Fruit fly (Drosophila melanogaster) whole organism, embryonic: ENCODE results near the gene tw.

ENCODE experiments used
- Asciz ChIP-seq: fragments of 200-800 bp; sonication (Bioruptor generic); optimal IDR thresholded peaks from 2 replicates; lab custom pipeline; 2017; ENCODE audit warnings: missing biosample characterization, mild to moderate bottlenecking, missing genetic modification characterization, missing genetic modification reagents
- Blimp-1 ChIP-seq: fragments of 200-800 bp; sonication (Bioruptor generic); optimal IDR thresholded peaks from 3 replicates; lab custom pipeline; 2018; ENCODE audit warnings: missing biosample characterization, missing genetic modification characterization, mild to moderate bottlenecking, moderate library complexity, missing genetic modification reagents
- CG10147 ChIP-seq: fragments of 200-800 bp; sonication (Bioruptor generic); optimal IDR thresholded peaks from 2 replicates; lab custom pipeline; 2019; ENCODE audit warnings: missing biosample characterization, mild to moderate bottlenecking, missing genetic modification characterization, moderate library complexity
- CG12104 ChIP-seq: fragments of 200-800 bp; sonication (Bioruptor generic); optimal IDR thresholded peaks from 3 replicates; lab custom pipeline; 2016; ENCODE audit warnings: missing biosample characterization, missing genetic modification characterization
- CG12219 ChIP-seq: fragments of 200-800 bp; sonication (Bioruptor generic); optimal IDR thresholded peaks from 3 replicates; lab custom pipeline; 2018; ENCODE audit warnings: missing biosample characterization, mild to moderate bottlenecking, missing genetic modification characterization
- CG12659 ChIP-seq: fragments of 200-800 bp; sonication (Bioruptor generic); optimal IDR thresholded peaks from 3 replicates; lab custom pipeline; 2017; ENCODE audit warnings: mild to moderate bottlenecking, missing biosample characterization, missing genetic modification reagents, missing genetic modification characterization
- CG12744 ChIP-seq: fragments of 200-800 bp; sonication (Bioruptor generic); optimal IDR thresholded peaks from 2 replicates; lab custom pipeline; 2016; ENCODE audit warnings: missing biosample characterization, missing genetic modification characterization
- CG13424 ChIP-seq: fragments of 200-800 bp; sonication (Bioruptor generic); optimal IDR thresholded peaks from 2 replicates; lab custom pipeline; 2019; ENCODE audit warnings: missing biosample characterization, mild to moderate bottlenecking, missing genetic modification characterization, moderate library complexity
- CG14710 ChIP-seq: fragments of 200-800 bp; sonication (Bioruptor generic); optimal IDR thresholded peaks from 3 replicates; lab custom pipeline; 2019; ENCODE audit warnings: missing biosample characterization, mild to moderate bottlenecking, missing genetic modification characterization, moderate library complexity
- CG14860 ChIP-seq: fragments of 200-800 bp; sonication (Bioruptor generic); IDR thresholded peaks from 3 replicates; pipeline ENCODE4 v1.3.6; 2022; ENCODE audit warnings: missing biosample characterization, missing genetic modification characterization; ENCODE audit not compliant: partially characterized antibody
- CG16813 ChIP-seq: fragments of 200-800 bp; sonication (Bioruptor generic); IDR thresholded peaks from 3 replicates; pipeline ENCODE4 v1.3.6; 2022; ENCODE audit warnings: missing biosample characterization, missing genetic modification characterization; ENCODE audit not compliant: partially characterized antibody
- CG2120 ChIP-seq: fragments of 200-800 bp; sonication (Bioruptor generic); optimal IDR thresholded peaks from 3 replicates; lab custom pipeline; 2016; ENCODE audit warnings: missing biosample characterization, missing genetic modification characterization
- CG2712 ChIP-seq: fragments of 200-800 bp; optimal IDR thresholded peaks from 3 replicates; lab custom pipeline; 2019; ENCODE audit warnings: missing biosample characterization, mild to moderate bottlenecking, missing genetic modification characterization, moderate library complexity
- CG30403 ChIP-seq: fragments of 200-800 bp; sonication (Bioruptor generic); optimal IDR thresholded peaks from 3 replicates; lab custom pipeline; 2016; ENCODE audit warnings: missing biosample characterization, missing genetic modification characterization
- CG31224 ChIP-seq: fragments of 200-800 bp; sonication (Bioruptor generic); IDR thresholded peaks from 2 replicates; pipeline ENCODE4 v1.3.6; 2022; ENCODE audit warnings: missing biosample characterization, missing genetic modification characterization
- CG42726 ChIP-seq: fragments of 200-800 bp; sonication (Bioruptor generic); IDR thresholded peaks from 2 replicates; pipeline ENCODE4 v1.3.6; 2022; ENCODE audit warnings: missing biosample characterization, missing genetic modification characterization; ENCODE audit not compliant: partially characterized antibody
- CG4617 ChIP-seq: fragments of 200-800 bp; sonication (Bioruptor generic); optimal IDR thresholded peaks from 3 replicates; lab custom pipeline; 2016; ENCODE audit warnings: missing biosample characterization, missing genetic modification characterization, borderline replicate concordance
- CG5245 ChIP-seq: fragments of 200-800 bp; sonication (Bioruptor generic); optimal IDR thresholded peaks from 3 replicates; lab custom pipeline; 2016; ENCODE audit warnings: missing biosample characterization, missing genetic modification characterization
- Chrac-16 ChIP-seq: fragments of 200-800 bp; sonication (Bioruptor generic); optimal IDR thresholded peaks from 3 replicates; lab custom pipeline; 2016; ENCODE audit warnings: missing biosample characterization, missing genetic modification characterization
- CrebB ChIP-seq: fragments of 200-800 bp; sonication (Bioruptor generic); optimal IDR thresholded peaks from 3 replicates; lab custom pipeline; 2018; ENCODE audit warnings: missing biosample characterization, mild to moderate bottlenecking, missing genetic modification characterization
- D19A ChIP-seq: fragments of 200-800 bp; optimal IDR thresholded peaks from 3 replicates; lab custom pipeline; 2019; ENCODE audit warnings: missing biosample characterization, mild to moderate bottlenecking, missing genetic modification characterization, moderate library complexity
- D19B ChIP-seq: fragments of 200-800 bp; sonication (Bioruptor generic); optimal IDR thresholded peaks from 2 replicates; lab custom pipeline; 2017; ENCODE audit warnings: missing biosample characterization, mild to moderate bottlenecking, missing genetic modification characterization
- Dll ChIP-seq: fragments of 200-800 bp; sonication (Bioruptor generic); IDR thresholded peaks from 4 replicates; pipeline ENCODE4 v1.3.6; 2022; ENCODE audit warnings: missing biosample characterization, missing genetic modification characterization; ENCODE audit not compliant: partially characterized antibody
- Dref ChIP-seq: fragments of 200-800 bp; sonication (Bioruptor generic); IDR thresholded peaks from 2 replicates; pipeline ENCODE4 v1.3.6; 2022; ENCODE audit warnings: missing biosample characterization, missing genetic modification characterization
- Ets97D ChIP-seq: fragments of 200-800 bp; sonication (Bioruptor generic); optimal IDR thresholded peaks from 3 replicates; lab custom pipeline; 2016; ENCODE audit warnings: missing biosample characterization, missing genetic modification characterization
- Myb ChIP-seq: fragments of 200-800 bp; sonication (Bioruptor generic); optimal IDR thresholded peaks from 2 replicates; lab custom pipeline; 2016; ENCODE audit warnings: missing biosample characterization, missing genetic modification characterization
- NFAT ChIP-seq: fragments of 200-800 bp; sonication (Bioruptor generic); IDR thresholded peaks from 2 replicates; pipeline ENCODE4 v1.3.6; 2022; ENCODE audit warnings: missing biosample characterization, missing genetic modification characterization
- Poxn ChIP-seq: fragments of 200-800 bp; sonication (Bioruptor generic); IDR thresholded peaks from 2 replicates; pipeline ENCODE4 v1.3.6; 2022; ENCODE audit warnings: missing biosample characterization, missing genetic modification characterization
- Stat92E ChIP-seq, 3 experiments: fragments of >200 bp in 2 of 3; fragments of 200-800 bp in 1 of 3; sonication (Bioruptor generic) in 1 of 3; optimal IDR thresholded peaks; 2 replicates each; lab custom pipeline; 2017 to 2019; ENCODE audit warnings: missing biosample characterization in 3 of 3, missing genetic modification characterization in 3 of 3, mild to moderate bottlenecking in 1 of 3, moderate library complexity in 1 of 3
- crol ChIP-seq: fragments of 200-800 bp; sonication (Bioruptor generic); IDR thresholded peaks from 2 replicates; pipeline ENCODE4 v1.3.6; 2022; ENCODE audit warnings: missing biosample characterization, missing genetic modification characterization
- danr ChIP-seq: fragments of 200-800 bp; sonication (Bioruptor generic); IDR thresholded peaks from 2 replicates; pipeline ENCODE4 v1.3.6; 2022; ENCODE audit warnings: missing biosample characterization, missing genetic modification characterization
- disco-r ChIP-seq: fragments of 200-800 bp; sonication (Bioruptor generic); optimal IDR thresholded peaks from 2 replicates; lab custom pipeline; 2016; ENCODE audit warnings: missing biosample characterization, missing genetic modification characterization
- dm ChIP-seq: fragments of 200-800 bp; sonication (Bioruptor generic); optimal IDR thresholded peaks from 3 replicates; lab custom pipeline; 2016; ENCODE audit warnings: missing biosample characterization, missing genetic modification characterization
- eyg ChIP-seq: fragments of 200-800 bp; sonication (Bioruptor generic); optimal IDR thresholded peaks from 3 replicates; lab custom pipeline; 2016; ENCODE audit warnings: missing biosample characterization, missing genetic modification characterization
- fru ChIP-seq: fragments of >200 bp; optimal IDR thresholded peaks from 2 replicates; lab custom pipeline; 2017
- gt ChIP-seq: fragments of 200-800 bp; sonication (Bioruptor generic); IDR thresholded peaks from 2 replicates; pipeline ENCODE4 v1.3.6; 2022; ENCODE audit warnings: missing biosample characterization, missing genetic modification characterization
- hb ChIP-seq: fragments of 200-800 bp; sonication (Bioruptor generic); IDR thresholded peaks from 3 replicates; pipeline ENCODE4 v1.3.6; 2022; ENCODE audit warnings: missing biosample characterization, missing genetic modification characterization; ENCODE audit not compliant: partially characterized antibody
- hbn ChIP-seq: fragments of 200-800 bp; sonication (Bioruptor generic); IDR thresholded peaks from 2 replicates; pipeline ENCODE4 v1.3.6; 2022; ENCODE audit warnings: missing biosample characterization, missing genetic modification characterization; ENCODE audit not compliant: partially characterized antibody
- kay ChIP-seq: fragments of 200-800 bp; sonication (Bioruptor generic); optimal IDR thresholded peaks from 2 replicates; lab custom pipeline; 2016; ENCODE audit warnings: missing biosample characterization, missing genetic modification characterization
- knrl ChIP-seq: fragments of 200-800 bp; sonication (Bioruptor generic); IDR thresholded peaks from 3 replicates; pipeline ENCODE4 v1.3.6; 2022; ENCODE audit warnings: missing biosample characterization, missing genetic modification characterization; ENCODE audit not compliant: partially characterized antibody
- lab ChIP-seq: fragments of 200-800 bp; sonication (Bioruptor generic); optimal IDR thresholded peaks from 3 replicates; lab custom pipeline; 2017; ENCODE audit warnings: missing biosample characterization, missing genetic modification characterization, mild to moderate bottlenecking, moderate library complexity, missing genetic modification reagents
- nau ChIP-seq: fragments of 200-800 bp; sonication (Bioruptor generic); optimal IDR thresholded peaks from 3 replicates; lab custom pipeline; 2017; ENCODE audit warnings: missing biosample characterization, mild to moderate bottlenecking, missing genetic modification characterization, missing genetic modification reagents
- nmo ChIP-seq: fragments of 200-800 bp; sonication (Bioruptor generic); optimal IDR thresholded peaks from 2 replicates; lab custom pipeline; 2018; ENCODE audit warnings: missing biosample characterization, mild to moderate bottlenecking, missing genetic modification characterization, moderate library complexity
- nom ChIP-seq: fragments of 200-800 bp; sonication (Bioruptor generic); optimal IDR thresholded peaks from 2 replicates; lab custom pipeline; 2017; ENCODE audit warnings: missing biosample characterization, missing genetic modification characterization, mild to moderate bottlenecking, moderate library complexity, missing genetic modification reagents
- sqz ChIP-seq: fragments of 200-800 bp; sonication (Bioruptor generic); optimal IDR thresholded peaks from 3 replicates; lab custom pipeline; 2018; ENCODE audit warnings: missing biosample characterization, mild to moderate bottlenecking, missing genetic modification characterization
- stwl ChIP-seq: fragments of 200-800 bp; sonication (Bioruptor generic); optimal IDR thresholded peaks from 3 replicates; lab custom pipeline; 2018; ENCODE audit warnings: missing biosample characterization, mild to moderate bottlenecking, missing genetic modification characterization, moderate library complexity
- unc-4 ChIP-seq: fragments of 200-800 bp; sonication (Bioruptor generic); IDR thresholded peaks from 2 replicates; pipeline ENCODE4 v1.3.6; 2022; ENCODE audit warnings: missing biosample characterization, missing genetic modification characterization; ENCODE audit not compliant: partially characterized antibody
- zen ChIP-seq: fragments of 200-800 bp; sonication (Bioruptor generic); optimal IDR thresholded peaks from 3 replicates; lab custom pipeline; 2018; ENCODE audit warnings: missing biosample characterization, mild to moderate bottlenecking, missing genetic modification characterization, moderate library complexity

The tw gene

DNA sequence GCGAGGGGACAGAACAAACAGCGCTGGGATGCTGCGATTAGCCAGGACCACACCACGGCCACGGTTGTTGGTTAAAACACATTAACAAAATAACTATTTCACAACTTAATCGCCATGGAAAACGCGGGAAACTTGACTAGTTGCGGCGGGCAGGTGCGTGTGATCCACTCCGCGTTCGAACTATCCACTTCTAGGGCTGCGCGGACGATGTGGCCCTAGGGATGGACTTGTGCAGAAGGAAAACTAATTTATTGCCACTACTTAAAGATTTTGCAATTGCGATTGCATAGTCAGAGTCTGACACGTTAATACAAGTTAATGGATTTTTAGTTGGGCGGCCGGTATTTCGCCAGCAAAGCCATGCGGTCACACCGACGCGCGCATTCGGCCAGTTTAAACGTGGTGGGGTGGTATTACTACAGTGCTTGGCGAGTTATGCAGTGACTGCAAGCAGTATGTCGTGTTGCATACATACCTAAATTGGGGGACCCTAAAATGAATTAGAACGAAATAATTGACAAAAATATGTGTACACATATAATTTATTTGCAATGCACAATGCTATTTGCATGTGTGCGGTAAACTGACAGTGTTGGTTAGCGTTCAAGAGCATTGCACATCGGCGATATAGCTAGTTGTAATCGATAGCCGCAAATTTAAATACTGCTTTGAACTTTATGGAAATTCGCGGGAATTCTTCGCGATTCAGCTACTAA lies 16.8 kb downstream of the tw start, which contains the start of gene Rbf (continued):
- TF ChIP-seq kay (GFP tag; lab: Kevin White, UChicago) (no peak), crol (GFP tag; lab: Robert Waterston, UW) (no peak), CG13424 (no peak), NFAT (no peak), D19A (no peak), stwl (tag; lab: Kevin White, UChicago) (peak; percentile 43), dm (GFP tag; lab: Kevin White, UChicago) (peak; percentile 25), Myb (GFP tag; lab: Kevin White, UChicago) (peak; percentile 77), D19B (no peak), nom (GFP tag; lab: Kevin White, UChicago) (no peak), Asciz (GFP tag; lab: Kevin White, UChicago) (no peak), fru (lab: Kevin White, UChicago) (no peak), Stat92E (GFP tag; optimal IDR thresholded peaks at IDR 0.05; lab: Kevin White, UChicago) (peak in 1 of 3 experiments; percentile 16), CG31224 (GFP tag; lab: Robert Waterston, UW) (no peak), gt (GFP tag; lab: Robert Waterston, UW) (no peak), eyg (GFP tag; lab: Kevin White, UChicago) (no peak), danr (GFP tag; lab: Robert Waterston, UW) (no peak), zen (tag; lab: Kevin White, UChicago) (peak; percentile 3), CrebB (tag; lab: Kevin White, UChicago) (no peak), unc-4 (GFP tag; lab: Robert Waterston, UW) (peak; percentile 62), nau (GFP tag; lab: Kevin White, UChicago) (no peak), CG4617 (GFP tag; lab: Kevin White, UChicago) (peak; percentile 53), CG2120 (GFP tag; lab: Kevin White, UChicago) (peak; percentile 31), CG12104 (GFP tag; lab: Kevin White, UChicago) (no peak), knrl (GFP tag; lab: Robert Waterston, UW) (peak; percentile 61; the same call in 2 of the 3 replicates), Poxn (GFP tag; lab: Robert Waterston, UW) (no peak), CG14710 (tag; lab: Kevin White, UChicago) (peak; percentile 54), CG5245 (GFP tag; lab: Kevin White, UChicago) (no peak), CG14860 (0 out of 3 replicates have a peak, but pooled peaks have one; percentile 8), CG12219 (no peak), nmo (GFP tag; lab: Kevin White, UChicago) (peak; percentile 42), CG10147 (GFP tag; lab: Kevin White, UChicago) (no peak), Dll (GFP tag; lab: Robert Waterston, UW) (peak; percentile 65), hb (peak; percentile 58; the same call in 1 of the 3 replicates), CG2712 (tag; lab: Kevin White, UChicago) (peak; percentile 6), disco-r (GFP tag; lab: Kevin White, UChicago) (no peak), Chrac-16 (GFP tag; lab: Kevin White, UChicago) (peak; percentile 11), Ets97D (GFP tag; lab: Kevin White, UChicago) (peak; percentile 41), CG16813 (GFP tag; lab: Robert Waterston, UW) (peak; percentile 62), CG12659 (GFP tag; lab: Kevin White, UChicago) (peak; percentile 41), CG30403 (peak; percentile 1), hbn (GFP tag; lab: Robert Waterston, UW) (peak; percentile 35; the same call in 1 of the 2 replicates), CG42726 (peak; percentile 28; the same call in 1 of the 2 replicates), sqz (GFP tag; lab: Kevin White, UChicago) (no peak), CG12744 (GFP tag; lab: Kevin White, UChicago) (no peak), Blimp-1 (no peak), lab (GFP tag; lab: Kevin White, UChicago) (no peak), Dref (GFP tag; lab: Robert Waterston, UW) (peak; percentile 69)
